Worm (Caenorhabditis elegans): ENCODE measurements around the gene Y39B6A.27.

Gene Y39B6A.27

DNA sequence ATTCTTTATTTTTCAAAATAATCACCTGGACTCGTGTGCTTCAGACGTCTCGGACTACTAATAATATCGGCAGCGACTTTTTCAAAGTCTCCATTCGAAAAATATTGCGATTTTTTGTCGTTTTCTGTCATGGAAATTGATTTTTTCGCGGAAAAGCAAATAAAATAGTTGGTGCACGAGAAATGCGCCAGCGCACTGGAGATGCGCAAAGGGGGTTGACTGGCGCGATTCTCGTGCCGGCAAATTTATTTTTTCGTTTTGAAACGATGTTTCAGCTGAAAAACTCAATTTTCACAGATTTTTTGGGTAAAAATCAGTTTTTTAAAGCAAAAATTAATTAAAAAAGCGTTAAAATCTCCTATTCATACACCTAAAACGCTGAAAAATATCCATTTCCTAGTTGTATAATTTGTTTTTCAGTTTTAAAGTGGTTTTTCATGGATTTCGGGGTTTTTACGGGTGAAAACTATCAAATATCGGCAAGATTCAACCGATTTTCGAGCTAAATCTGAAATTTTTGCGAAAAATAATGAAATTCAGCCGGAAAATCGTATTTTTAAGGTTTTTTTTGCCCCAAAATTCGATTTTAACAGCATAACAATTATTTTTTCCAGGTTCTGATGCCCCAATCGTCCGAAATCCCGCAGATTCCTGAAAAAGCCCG is 41.2 kb upstream of the Y39B6A.27 start, which contains the start of the genes reps-1 and Y39B6A.37 (continued):
- TF ChIP-seq hlh-11 (tag; optimal IDR thresholded peaks at IDR 0.05) (peak; percentile 53), arid-1 (GFP tag; conservative IDR thresholded peaks at IDR 0.05) (0 out of 2 replicates have a peak, but pooled peaks have one; percentile 16), ceh-20 (GFP tag; IDR thresholded peaks at IDR 0.05) (no peak), R02D3.7 (tag; optimal IDR thresholded peaks at IDR 0.05) (no peak), nhr-28 (tag; optimal IDR thresholded peaks at IDR 0.05) (peak; percentile 44), sdz-12 (GFP tag; optimal IDR thresholded peaks at IDR 0.05) (no peak), unc-130 (GFP tag; optimal IDR thresholded peaks at IDR 0.05) (no peak), nhr-102 (tag; optimal IDR thresholded peaks at IDR 0.05) (peak; percentile 64), egl-27 (tag; optimal IDR thresholded peaks at IDR 0.05) (no peak), lir-3 (tag; optimal IDR thresholded peaks at IDR 0.05) (no peak), hmg-1.1 (GFP tag; IDR thresholded peaks at IDR 0.05) (peak; percentile 46; the same call in 1 of the 2 replicates), nhr-237 (tag; optimal IDR thresholded peaks at IDR 0.05) (no peak), nhr-11 (tag; optimal IDR thresholded peaks at IDR 0.05) (peak; percentile 43), aly-2 (tag; optimal IDR thresholded peaks at IDR 0.05) (no peak), lin-38 (GFP tag; IDR thresholded peaks at IDR 0.05) (peak; percentile 84), fos-1 (tag; optimal IDR thresholded peaks at IDR 0.05) (no peak), nhr-25 (tag; optimal IDR thresholded peaks at IDR 0.05; ENCODE audit: borderline replicate concordance, insufficient read depth) (no peak), dmd-8 (GFP tag; IDR thresholded peaks at IDR 0.05) (no peak), rbr-2 (tag; optimal IDR thresholded peaks at IDR 0.05) (peak; percentile 67), nhr-48 (tag; optimal IDR thresholded peaks at IDR 0.05) (no peak), tag-97 (GFP tag; IDR thresholded peaks at IDR 0.05) (no peak), ZK337.2 (GFP tag; IDR thresholded peaks at IDR 0.05) (no peak), dve-1 (tag; optimal IDR thresholded peaks at IDR 0.05; ENCODE audit: insufficient read depth) (peak; percentile 72), ZK546.5 (tag; optimal IDR thresholded peaks at IDR 0.05) (no peak)

ce11 chrV:18990958-18991357 is 40.6 kb upstream of the Y39B6A.27 start:
- TF ChIP-seq set-16 (GFP tag; IDR thresholded peaks at IDR 0.05) (peak; percentile 87), zfp-3 (GFP tag; conservative IDR thresholded peaks at IDR 0.05) (no peak), hlh-30 (tag; optimal IDR thresholded peaks at IDR 0.05; ENCODE audit: insufficient read depth) (no peak), daf-8 (GFP tag; IDR thresholded peaks at IDR 0.05) (no peak), dmd-8 (GFP tag; IDR thresholded peaks at IDR 0.05) (no peak), unc-62 (GFP tag; optimal IDR thresholded peaks at IDR 0.05 in 1 of 2) (peak in 1 of 2 experiments; percentile 47), unc-62 (tag; optimal IDR thresholded peaks at IDR 0.05) (no peak)

ce11 chrV:18993017-18993416 is 38.5 kb upstream of the Y39B6A.27 start:
- TF ChIP-seq mep-1 (tag; optimal IDR thresholded peaks at IDR 0.05) (no peak), lsy-2 (tag; optimal IDR thresholded peaks at IDR 0.05) (no peak), D1046.2 (GFP tag; IDR thresholded peaks at IDR 0.05) (no peak), nhr-42 (GFP tag; IDR thresholded peaks at IDR 0.05) (no peak), dve-1 (tag; optimal IDR thresholded peaks at IDR 0.05; ENCODE audit: insufficient read depth) (no peak), lim-7 (GFP tag; IDR thresholded peaks at IDR 0.05) (no peak), ceh-82 (tag; optimal IDR thresholded peaks at IDR 0.05) (no peak), ces-1 (GFP tag; optimal IDR thresholded peaks at IDR 0.05) (no peak), tra-1 (GFP tag; IDR thresholded peaks at IDR 0.05) (no peak)
